Worm (Caenorhabditis elegans): Measurements from ENCODE around the gene F07H5.7.

F07H5.7 gene

DNA sequence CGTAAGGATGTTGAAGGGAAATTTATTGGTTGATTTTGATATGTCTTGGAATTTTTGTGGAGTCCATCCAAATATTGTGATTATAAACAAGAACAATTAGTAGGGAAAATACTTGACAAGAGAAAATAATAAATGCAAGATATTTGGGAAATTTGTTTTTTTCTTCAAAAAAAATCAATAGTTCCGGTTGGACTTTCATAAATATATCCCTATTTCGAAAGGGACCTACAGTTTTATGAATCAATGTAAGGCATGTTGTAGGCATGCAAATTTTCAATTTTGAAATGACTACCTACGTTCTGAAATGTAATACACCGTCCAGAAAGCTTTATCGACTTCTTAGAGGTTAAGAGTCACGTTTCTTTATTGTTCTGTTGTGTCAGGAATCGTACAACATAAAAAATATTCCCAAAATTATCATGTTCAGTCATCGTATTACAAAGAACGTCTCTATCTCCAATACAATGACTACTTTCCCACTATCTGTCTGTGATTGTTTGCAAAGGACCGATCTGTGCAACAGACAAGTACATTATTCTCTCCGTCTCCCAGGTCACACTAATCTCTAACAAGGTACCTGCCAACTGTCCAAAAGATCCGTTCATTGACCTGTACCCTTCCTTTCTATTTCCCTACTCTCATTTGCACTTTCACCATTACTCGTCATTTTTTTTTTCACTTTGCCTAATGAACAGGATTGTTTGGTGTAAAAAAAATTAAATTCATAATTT lies 4.0 kb downstream of the F07H5.7 start, which contains the start of gene F07H5.13 (continued):
- no peak for TF ChIP-seq dmd-9 (GFP tag; IDR thresholded peaks at IDR 0.05)
- TF ChIP-seq unc-62 (GFP tag; optimal IDR thresholded peaks at IDR 0.05 in 1 of 2): no peak
- no peak for TF ChIP-seq unc-62 (tag; optimal IDR thresholded peaks at IDR 0.05)
- peak in 1 of 2 experiments; percentile 35 for TF ChIP-seq hif-1 (tag; optimal IDR thresholded peaks at IDR 0.05)
- no peak for TF ChIP-seq set-16 (GFP tag; IDR thresholded peaks at IDR 0.05)
- TF ChIP-seq jun-1 (tag; optimal IDR thresholded peaks at IDR 0.05): no peak
- TF ChIP-seq ceh-28 (tag; optimal IDR thresholded peaks at IDR 0.05): no peak
- TF ChIP-seq nhr-102 (tag; optimal IDR thresholded peaks at IDR 0.05): peak; percentile 71
- TF ChIP-seq zag-1 (tag; optimal IDR thresholded peaks at IDR 0.05): no peak
- peak; percentile 20 to 80 for TF ChIP-seq lsy-2 (tag; optimal IDR thresholded peaks at IDR 0.05)
- no peak for TF ChIP-seq pqm-1 (tag; optimal IDR thresholded peaks at IDR 0.05)
- TF ChIP-seq nhr-42 (GFP tag; IDR thresholded peaks at IDR 0.05): peak; percentile 40; the same call in 1 of the 2 replicates
- TF ChIP-seq lim-7 (GFP tag; IDR thresholded peaks at IDR 0.05): no peak
- TF ChIP-seq ama-1 (optimal IDR thresholded peaks at IDR 0.05): peak; percentile 16
- TF ChIP-seq fkh-10 (GFP tag; optimal IDR thresholded peaks at IDR 0.05): no peak
- TF ChIP-seq ceh-82 (tag; optimal IDR thresholded peaks at IDR 0.05): no peak
- TF ChIP-seq nhr-28 (tag; optimal IDR thresholded peaks at IDR 0.05): no peak
- no peak for TF ChIP-seq unc-39 (tag; optimal IDR thresholded peaks at IDR 0.05)
- TF ChIP-seq attf-4 (tag; optimal IDR thresholded peaks at IDR 0.05): no peak
- peak; percentile 37 for TF ChIP-seq sdz-12 (GFP tag; optimal IDR thresholded peaks at IDR 0.05)
- no peak for TF ChIP-seq skn-1 (tag; optimal IDR thresholded peaks at IDR 0.05)
- TF ChIP-seq cey-2 (tag; optimal IDR thresholded peaks at IDR 0.05; ENCODE audit: borderline replicate concordance, insufficient read depth): no peak
- TF ChIP-seq Y75B8A.6 (GFP tag; IDR thresholded peaks at IDR 0.05): no peak
- TF ChIP-seq nhr-10 (tag; optimal IDR thresholded peaks at IDR 0.05): no peak
- peak; percentile 35 for TF ChIP-seq nhr-6 (tag; optimal IDR thresholded peaks at IDR 0.05)
- no peak for TF ChIP-seq ceh-32 (tag; optimal IDR thresholded peaks at IDR 0.05; ENCODE audit: poor library complexity)
- TF ChIP-seq spr-3 (GFP tag; optimal IDR thresholded peaks at IDR 0.05): peak; percentile 6
- no peak for TF ChIP-seq zip-2 (tag; optimal IDR thresholded peaks at IDR 0.05)
- peak; percentile 83 for TF ChIP-seq zfp-3 (GFP tag; conservative IDR thresholded peaks at IDR 0.05)
- peak; percentile 30 for TF ChIP-seq duxl-1 (tag; optimal IDR thresholded peaks at IDR 0.05; ENCODE audit: poor library complexity)
- TF ChIP-seq pha-4 (GFP tag; IDR thresholded peaks at IDR 0.05): no peak
- TF ChIP-seq pha-4 (tag; optimal IDR thresholded peaks at IDR 0.05): no peak
- TF ChIP-seq ces-1 (GFP tag; optimal IDR thresholded peaks at IDR 0.05): no peak
- TF ChIP-seq dmd-6 (GFP tag; IDR thresholded peaks at IDR 0.05): no peak
- peak; percentile 21 for TF ChIP-seq hlh-11 (tag; optimal IDR thresholded peaks at IDR 0.05)
- TF ChIP-seq F10B5.3 (tag; optimal IDR thresholded peaks at IDR 0.05): peak; percentile 0
- no peak for TF ChIP-seq tra-1 (GFP tag; IDR thresholded peaks at IDR 0.05)
- TF ChIP-seq mdt-29 (GFP tag; IDR thresholded peaks at IDR 0.05): no peak
- TF ChIP-seq nhr-48 (tag; optimal IDR thresholded peaks at IDR 0.05): peak; percentile 39
- no peak for TF ChIP-seq ZK546.5 (tag; optimal IDR thresholded peaks at IDR 0.05)
- TF ChIP-seq dmd-8 (GFP tag; IDR thresholded peaks at IDR 0.05): no peak

DNA sequence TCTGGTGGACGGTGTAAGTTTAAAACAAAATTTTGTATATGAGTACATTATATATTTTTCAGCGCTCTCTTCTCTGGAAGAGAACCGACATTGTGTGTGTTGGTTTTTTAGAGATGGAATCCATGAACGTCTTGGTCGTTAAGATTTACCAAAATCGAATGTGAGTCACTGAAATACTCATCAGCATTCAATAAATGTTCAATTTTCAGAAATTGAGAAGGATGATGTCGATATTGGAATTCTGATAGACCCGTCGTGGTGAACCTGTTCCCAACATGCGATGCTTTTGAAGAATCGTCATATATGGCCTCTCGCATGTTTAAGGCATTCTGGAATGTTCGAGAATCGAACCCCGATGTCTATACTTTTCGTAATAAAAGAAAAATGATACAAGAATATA lies 5.2 kb downstream of the F07H5.7 start:
- peak; percentile 25 for TF ChIP-seq dve-1 (tag; optimal IDR thresholded peaks at IDR 0.05; ENCODE audit: insufficient read depth)
- no peak for TF ChIP-seq lim-7 (GFP tag; IDR thresholded peaks at IDR 0.05)
